Fruit fly (Drosophila melanogaster) whole organism, wandering third instar larva: ENCODE data around the gene dib.

Experiments
- Abd-B ChIP-seq: fragments of >200 bp; optimal IDR thresholded peaks from 2 replicates; lab custom pipeline; 2017; ENCODE audit warnings: missing biosample characterization, missing genetic modification characterization
- Hr78 ChIP-seq: fragments of >200 bp; optimal IDR thresholded peaks from 2 replicates; lab custom pipeline; 2017; ENCODE audit warnings: missing biosample characterization, missing genetic modification characterization
- br ChIP-seq: fragments of 200-800 bp; sonication (Bioruptor generic); optimal IDR thresholded peaks from 2 replicates; lab custom pipeline; 2016; ENCODE audit warnings: missing biosample characterization, missing genetic modification characterization
- brk ChIP-seq: fragments of 200-800 bp; sonication (Bioruptor generic); optimal IDR thresholded peaks from 2 replicates; lab custom pipeline; 2016; ENCODE audit warnings: missing biosample characterization, mild to moderate bottlenecking, missing genetic modification characterization
- dl ChIP-seq, 2 experiments: fragments of 175-275, 200-275 bp in 1 of 2; fragments of 200-275 bp in 1 of 2; sonication (Bioruptor generic); optimal IDR thresholded peaks; lab custom pipeline; 2018; ENCODE audit warnings: mild to moderate bottlenecking in 2 of 2, missing biosample characterization in 2 of 2, missing genetic modification characterization in 2 of 2, moderate library complexity in 2 of 2; ENCODE audit not compliant: partially characterized antibody in 2 of 2, insufficient read depth in 1 of 2
- dmrt93B ChIP-seq: fragments of 200-800 bp; sonication (Bioruptor generic); optimal IDR thresholded peaks from 2 replicates; lab custom pipeline; 2018; ENCODE audit warnings: missing biosample characterization, mild to moderate bottlenecking, missing genetic modification characterization
- fru ChIP-seq: fragments of 200-800 bp; sonication (Bioruptor generic); optimal IDR thresholded peaks from 3 replicates; lab custom pipeline; 2016; ENCODE audit warnings: missing biosample characterization, mild to moderate bottlenecking, missing genetic modification characterization
- lola ChIP-seq: fragments of >200 bp; optimal IDR thresholded peaks from 2 replicates; lab custom pipeline; 2017; ENCODE audit warnings: missing biosample characterization, missing genetic modification characterization
- pan ChIP-seq: fragments of >200 bp; optimal IDR thresholded peaks from 2 replicates; lab custom pipeline; 2017
- psq ChIP-seq: fragments of 200-800 bp; sonication (Bioruptor generic); optimal IDR thresholded peaks from 3 replicates; lab custom pipeline; 2017; ENCODE audit warnings: missing biosample characterization, mild to moderate bottlenecking, missing genetic modification characterization, moderate library complexity
- rgr ChIP-seq: fragments of 200-800 bp; sonication (Bioruptor generic); optimal IDR thresholded peaks from 3 replicates; lab custom pipeline; 2016; ENCODE audit warnings: missing biosample characterization, mild to moderate bottlenecking, missing genetic modification characterization
- tai ChIP-seq: sonication (Bioruptor generic); optimal IDR thresholded peaks from 2 replicates; lab custom pipeline; 2016; ENCODE audit warnings: missing biosample characterization, missing genetic modification characterization
- usp ChIP-seq: fragments of >200 bp; optimal IDR thresholded peaks from 2 replicates; lab custom pipeline; 2017; ENCODE audit warnings: missing biosample characterization, missing genetic modification characterization

DNA sequence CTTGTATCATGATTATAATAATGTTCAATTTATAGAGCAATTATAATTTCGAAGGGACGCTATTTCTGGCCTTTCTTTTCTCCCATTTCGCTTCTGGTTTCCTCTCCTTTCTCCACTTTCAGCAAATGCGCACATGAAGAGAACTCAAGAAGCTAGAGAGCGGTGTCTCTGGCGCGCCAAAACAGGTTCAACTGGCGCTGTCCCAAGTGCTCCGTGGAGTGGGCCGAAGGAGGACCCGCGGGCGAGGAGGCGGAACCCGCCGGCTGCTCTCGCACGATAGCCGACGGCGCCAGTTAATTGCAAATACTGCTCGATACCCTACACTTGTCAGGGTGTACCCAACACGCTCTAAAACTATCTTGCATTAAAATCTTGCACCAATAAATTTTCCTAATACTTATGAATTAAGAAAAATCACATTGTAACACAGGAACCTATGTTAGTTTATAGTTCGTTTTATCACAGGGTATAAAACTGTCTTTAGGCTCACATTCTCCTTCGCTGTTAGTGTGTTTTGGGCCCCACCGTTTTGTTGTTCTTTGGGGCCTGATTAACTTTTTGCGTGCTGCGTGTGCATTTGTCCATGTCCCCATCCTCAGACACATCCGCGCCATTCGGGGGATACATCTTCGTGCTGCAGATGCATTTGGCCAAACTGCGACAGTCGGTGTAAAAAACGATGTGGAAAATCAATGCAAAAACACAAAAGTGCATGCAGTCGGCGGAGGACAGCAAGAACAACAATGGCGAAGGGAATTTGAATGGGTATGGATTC lies 8.3 kb downstream of the dib start:
- TF ChIP-seq Hr78 (no peak), psq (GFP tag; lab: Kevin White, UChicago) (peak; percentile 97), fru (peak; percentile 99), dl (GFP tag; optimal IDR thresholded peaks at IDR 0.05; lab: Kevin White, UChicago; ENCODE audit: insufficient read depth in 1 of 2, partially characterized antibody in 2 of 2) (peak; percentile 56 to 76), br (GFP tag; lab: Kevin White, UChicago) (peak; percentile 99), pan (lab: Kevin White, UChicago) (peak; percentile 75), dmrt93B (GFP tag; lab: Kevin White, UChicago) (peak; percentile 96), lola (GFP tag; lab: Kevin White, UChicago) (no peak), usp (GFP tag; lab: Kevin White, UChicago) (no peak), rgr (GFP tag; lab: Kevin White, UChicago) (peak; percentile 99), Abd-B (GFP tag; lab: Kevin White, UChicago) (no peak), brk (peak; percentile 95), tai (no peak)
